Fruit fly (Drosophila melanogaster) whole organism, embryonic: ENCODE data around the gene CG11131.
A peak's percentile ranks its signal among the peaks of the same experiment; 100 is the strongest.

Experiments
- ATbp ChIP-seq: fragments of 200-800 bp; sonication (Bioruptor generic); optimal IDR thresholded peaks from 2 replicates; lab custom pipeline; 2017; ENCODE audit warnings: missing biosample characterization, mild to moderate bottlenecking, missing genetic modification characterization, missing genetic modification reagents
- Aef1 ChIP-seq: fragments of 200-800 bp; sonication (Bioruptor generic); IDR thresholded peaks from 3 replicates; pipeline ENCODE4 v1.3.6; 2022; ENCODE audit warnings: missing biosample characterization, missing genetic modification characterization
- Atf3 ChIP-seq: fragments of 200-800 bp; sonication (Bioruptor generic); optimal IDR thresholded peaks from 3 replicates; lab custom pipeline; 2016; ENCODE audit warnings: missing biosample characterization, missing genetic modification characterization
- Atf6 ChIP-seq: fragments of 200-800 bp; sonication (Bioruptor generic); IDR thresholded peaks from 2 replicates; pipeline ENCODE4 v1.3.6; 2022; ENCODE audit warnings: missing biosample characterization, missing genetic modification characterization
- Bdp1 ChIP-seq: fragments of 200-800 bp; sonication (Bioruptor generic); optimal IDR thresholded peaks from 3 replicates; lab custom pipeline; 2016; ENCODE audit warnings: missing biosample characterization, missing genetic modification characterization
- Bteb2 ChIP-seq: fragments of 200-800 bp; sonication (Bioruptor generic); optimal IDR thresholded peaks from 2 replicates; lab custom pipeline; 2016; ENCODE audit warnings: missing biosample characterization, missing genetic modification characterization
- CG11247 ChIP-seq: fragments of 200-800 bp; sonication (Bioruptor generic); IDR thresholded peaks from 2 replicates; pipeline ENCODE4 v1.3.6; 2022; ENCODE audit warnings: missing biosample characterization, missing genetic modification characterization
- CG12219 ChIP-seq: fragments of 200-800 bp; sonication (Bioruptor generic); optimal IDR thresholded peaks from 3 replicates; lab custom pipeline; 2018; ENCODE audit warnings: missing biosample characterization, mild to moderate bottlenecking, missing genetic modification characterization
- CG12659 ChIP-seq: fragments of 200-800 bp; sonication (Bioruptor generic); optimal IDR thresholded peaks from 3 replicates; lab custom pipeline; 2017; ENCODE audit warnings: mild to moderate bottlenecking, missing biosample characterization, missing genetic modification reagents, missing genetic modification characterization
- CG1602 ChIP-seq: fragments of 200-800 bp; sonication (Bioruptor generic); optimal IDR thresholded peaks from 3 replicates; lab custom pipeline; 2016; ENCODE audit warnings: missing biosample characterization, missing genetic modification characterization
- CG17328 ChIP-seq: fragments of 200-800 bp; sonication (Bioruptor generic); IDR thresholded peaks from 2 replicates; pipeline ENCODE4 v1.3.6; 2022; ENCODE audit warnings: missing biosample characterization, missing genetic modification characterization
- CG2875 ChIP-seq: fragments of 200-800 bp; sonication (Bioruptor generic); optimal IDR thresholded peaks from 2 replicates; lab custom pipeline; 2017; ENCODE audit warnings: missing biosample characterization, mild to moderate bottlenecking, missing genetic modification characterization, missing genetic modification reagents
- CG2889 ChIP-seq: fragments of 200-800 bp; sonication (Bioruptor generic); IDR thresholded peaks from 3 replicates; pipeline ENCODE4 v1.3.6; 2022; ENCODE audit warnings: missing biosample characterization, missing genetic modification characterization
- CG3065 ChIP-seq: fragments of 200-800 bp; sonication (Bioruptor generic); optimal IDR thresholded peaks from 2 replicates; lab custom pipeline; 2016; ENCODE audit warnings: missing biosample characterization, missing genetic modification characterization
- CG3281 ChIP-seq: fragments of 200-800 bp; sonication (Bioruptor generic); optimal IDR thresholded peaks from 3 replicates; lab custom pipeline; 2017; ENCODE audit warnings: missing biosample characterization, mild to moderate bottlenecking, missing genetic modification characterization
- CG3407 ChIP-seq: fragments of 200-800 bp; sonication (Bioruptor generic); optimal IDR thresholded peaks from 2 replicates; lab custom pipeline; 2018; ENCODE audit warnings: missing biosample characterization, mild to moderate bottlenecking, missing genetic modification characterization
- CG4707 ChIP-seq: fragments of 200-800 bp; sonication (Bioruptor generic); optimal IDR thresholded peaks from 2 replicates; lab custom pipeline; 2018; ENCODE audit warnings: missing biosample characterization, mild to moderate bottlenecking, missing genetic modification characterization, moderate library complexity
- CG4820 ChIP-seq: fragments of 200-800 bp; sonication (Bioruptor generic); optimal IDR thresholded peaks from 3 replicates; lab custom pipeline; 2016; ENCODE audit warnings: missing biosample characterization, missing genetic modification characterization
- CG7556 ChIP-seq: fragments of 200-800 bp; sonication (Bioruptor generic); optimal IDR thresholded peaks from 2 replicates; lab custom pipeline; 2017; ENCODE audit warnings: missing biosample characterization, mild to moderate bottlenecking, missing genetic modification characterization
- CG8281 ChIP-seq: fragments of 200-800 bp; sonication (Bioruptor generic); optimal IDR thresholded peaks from 2 replicates; lab custom pipeline; 2018; ENCODE audit warnings: missing biosample characterization, mild to moderate bottlenecking, missing genetic modification characterization, moderate library complexity
- CG8478 ChIP-seq: fragments of >200 bp; optimal IDR thresholded peaks from 2 replicates; lab custom pipeline; 2018
- CG9817 ChIP-seq: fragments of 200-800 bp; sonication (Bioruptor generic); optimal IDR thresholded peaks from 2 replicates; lab custom pipeline; 2018; ENCODE audit warnings: missing biosample characterization, mild to moderate bottlenecking, missing genetic modification characterization, moderate library complexity
- Fer3 ChIP-seq: fragments of 200-800 bp; sonication (Bioruptor generic); optimal IDR thresholded peaks from 2 replicates; lab custom pipeline; 2018; ENCODE audit warnings: missing biosample characterization, mild to moderate bottlenecking, missing genetic modification characterization, moderate library complexity
- Hsf ChIP-seq: fragments of 200-800 bp; sonication (Bioruptor generic); optimal IDR thresholded peaks from 3 replicates; lab custom pipeline; 2016; ENCODE audit warnings: missing biosample characterization, missing genetic modification characterization
- Lhr ChIP-seq: fragments of 200-800 bp; sonication (Bioruptor generic); optimal IDR thresholded peaks from 3 replicates; lab custom pipeline; 2017; ENCODE audit warnings: mild to moderate bottlenecking, missing biosample characterization, missing genetic modification reagents, missing genetic modification characterization
- Meics ChIP-seq: fragments of 200-800 bp; sonication (Bioruptor generic); optimal IDR thresholded peaks from 2 replicates; lab custom pipeline; 2017; ENCODE audit warnings: missing biosample characterization, mild to moderate bottlenecking, missing genetic modification characterization
- NfI ChIP-seq: fragments of 200-800 bp; sonication (Bioruptor generic); optimal IDR thresholded peaks from 3 replicates; lab custom pipeline; 2018; ENCODE audit warnings: missing biosample characterization, mild to moderate bottlenecking, missing genetic modification characterization, moderate library complexity
- Oli ChIP-seq: fragments of 200-800 bp; sonication (Bioruptor generic); optimal IDR thresholded peaks from 2 replicates; lab custom pipeline; 2018; ENCODE audit warnings: missing biosample characterization, mild to moderate bottlenecking, missing genetic modification characterization, moderate library complexity
- PHDP ChIP-seq: fragments of 200-800 bp; sonication (Bioruptor generic); optimal IDR thresholded peaks from 3 replicates; lab custom pipeline; 2018; ENCODE audit warnings: missing biosample characterization, mild to moderate bottlenecking, missing genetic modification characterization, moderate library complexity
- Pdp1 ChIP-seq, 2 experiments: fragments of 200-800 bp; sonication (Bioruptor generic); optimal IDR thresholded peaks; 3 replicates each; lab custom pipeline; 2016; ENCODE audit warnings: missing biosample characterization in 2 of 2, missing genetic modification characterization in 2 of 2, mild to moderate bottlenecking in 1 of 2, moderate library complexity in 1 of 2
- Sox102F ChIP-seq: fragments of 200-800 bp; sonication (Bioruptor generic); optimal IDR thresholded peaks from 2 replicates; lab custom pipeline; 2018; ENCODE audit warnings: missing biosample characterization, mild to moderate bottlenecking, missing genetic modification characterization, moderate library complexity
- Sry-β ChIP-seq: fragments of 200-800 bp; sonication (Bioruptor generic); optimal IDR thresholded peaks from 2 replicates; lab custom pipeline; 2018; ENCODE audit warnings: missing biosample characterization, mild to moderate bottlenecking, missing genetic modification characterization, moderate library complexity
- ato ChIP-seq: fragments of 200-800 bp; sonication (Bioruptor generic); IDR thresholded peaks from 2 replicates; pipeline ENCODE4 v1.3.6; 2022; ENCODE audit warnings: missing biosample characterization, missing genetic modification characterization; ENCODE audit not compliant: partially characterized antibody
- bab2 ChIP-seq: fragments of 200-800 bp; sonication (Bioruptor generic); optimal IDR thresholded peaks from 2 replicates; lab custom pipeline; 2016; ENCODE audit warnings: missing biosample characterization, missing genetic modification characterization
- ems ChIP-seq: fragments of 200-800 bp; sonication (Bioruptor generic); optimal IDR thresholded peaks from 3 replicates; lab custom pipeline; 2016; ENCODE audit warnings: missing biosample characterization, missing genetic modification characterization
- her ChIP-seq: fragments of 200-800 bp; sonication (Bioruptor generic); optimal IDR thresholded peaks from 2 replicates; lab custom pipeline; 2016; ENCODE audit warnings: missing biosample characterization, missing genetic modification characterization
- jumu ChIP-seq: fragments of 200-800 bp; sonication (Bioruptor generic); optimal IDR thresholded peaks from 3 replicates; lab custom pipeline; 2016; ENCODE audit warnings: missing biosample characterization, missing genetic modification characterization
- klu ChIP-seq: fragments of 200-800 bp; sonication (Bioruptor generic); IDR thresholded peaks from 2 replicates; pipeline ENCODE4 v1.3.6; 2022; ENCODE audit warnings: missing biosample characterization, missing genetic modification characterization
- kni ChIP-seq: fragments of 200-800 bp; sonication (Bioruptor generic); optimal IDR thresholded peaks from 3 replicates; lab custom pipeline; 2017; ENCODE audit warnings: mild to moderate bottlenecking, missing biosample characterization, missing genetic modification reagents, missing genetic modification characterization
- lmd ChIP-seq: fragments of 200-800 bp; sonication (Bioruptor generic); IDR thresholded peaks from 2 replicates; pipeline ENCODE4 v1.3.6; 2022; ENCODE audit warnings: missing biosample characterization, missing genetic modification characterization
- oc ChIP-seq: fragments of 200-800 bp; sonication (Bioruptor generic); optimal IDR thresholded peaks from 2 replicates; lab custom pipeline; 2018; ENCODE audit warnings: missing biosample characterization, mild to moderate bottlenecking, missing genetic modification characterization, moderate library complexity
- pfk ChIP-seq: fragments of 200-800 bp; sonication (Bioruptor generic); optimal IDR thresholded peaks from 2 replicates; lab custom pipeline; 2018; ENCODE audit warnings: missing biosample characterization, mild to moderate bottlenecking, missing genetic modification characterization, moderate library complexity
- phol ChIP-seq: fragments of 200-800 bp; sonication (Bioruptor generic); optimal IDR thresholded peaks from 3 replicates; lab custom pipeline; 2018; ENCODE audit warnings: missing biosample characterization, mild to moderate bottlenecking, missing genetic modification characterization, moderate library complexity
- sna ChIP-seq: fragments of 200-800 bp; sonication (Bioruptor generic); IDR thresholded peaks from 2 replicates; pipeline ENCODE4 v1.3.6; 2022; ENCODE audit warnings: missing biosample characterization, missing genetic modification characterization; ENCODE audit not compliant: partially characterized antibody
- sob ChIP-seq: fragments of 200-800 bp; sonication (Bioruptor generic); IDR thresholded peaks from 2 replicates; pipeline ENCODE4 v1.3.6; 2022; ENCODE audit warnings: missing biosample characterization, missing genetic modification characterization
- stc ChIP-seq: fragments of 200-800 bp; sonication (Bioruptor generic); IDR thresholded peaks from 2 replicates; pipeline ENCODE4 v1.3.6; 2022; ENCODE audit warnings: missing biosample characterization, missing genetic modification characterization
- twi ChIP-seq: fragments of 200-800 bp; optimal IDR thresholded peaks from 2 replicates; lab custom pipeline; 2019; ENCODE audit warnings: missing biosample characterization, mild to moderate bottlenecking, missing genetic modification characterization, moderate library complexity
- tx ChIP-seq: fragments of 200-800 bp; sonication (Bioruptor generic); optimal IDR thresholded peaks from 2 replicates; lab custom pipeline; 2016; ENCODE audit warnings: missing biosample characterization, missing genetic modification characterization
- unpg ChIP-seq: fragments of 200-800 bp; sonication (Bioruptor generic); optimal IDR thresholded peaks from 3 replicates; lab custom pipeline; 2018; ENCODE audit warnings: missing biosample characterization, mild to moderate bottlenecking, missing genetic modification characterization, moderate library complexity
- zen ChIP-seq: fragments of 200-800 bp; sonication (Bioruptor generic); optimal IDR thresholded peaks from 3 replicates; lab custom pipeline; 2018; ENCODE audit warnings: missing biosample characterization, mild to moderate bottlenecking, missing genetic modification characterization, moderate library complexity

Gene CG11131

DNA sequence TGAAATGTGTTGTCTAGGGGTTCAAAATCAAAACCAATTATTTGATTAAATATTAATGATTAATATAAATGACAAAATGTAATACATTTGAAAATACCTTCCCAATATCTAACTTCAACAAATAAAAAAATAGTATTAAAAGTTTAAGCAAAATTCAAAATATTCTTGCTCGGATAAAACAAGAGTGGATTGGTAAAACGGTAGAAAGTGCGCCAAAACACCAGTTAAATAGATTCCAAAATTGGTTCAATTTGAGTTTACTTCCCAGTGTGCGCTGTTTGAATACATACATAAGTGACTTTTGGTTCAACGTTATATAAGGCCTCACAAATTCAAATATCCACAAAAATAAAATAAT lies 33.5 kb upstream of the CG11131 start (continued):
- TF ChIP-seq Oli (tag; lab: Kevin White, UChicago): peak; percentile 84
- TF ChIP-seq CG17328 (GFP tag; lab: Robert Waterston, UW): peak; percentile 40; the same call in 1 of the 2 replicates
- TF ChIP-seq Aef1 (GFP tag; lab: Robert Waterston, UW): peak; percentile 41; the same call in 2 of the 3 replicates
- peak; percentile 85 for TF ChIP-seq Sox102F (GFP tag; lab: Kevin White, UChicago)
- peak; percentile 72 for TF ChIP-seq CG12659 (GFP tag; lab: Kevin White, UChicago)
- peak; percentile 78 for TF ChIP-seq unpg (GFP tag; lab: Kevin White, UChicago)
- TF ChIP-seq Sry-β (GFP tag; lab: Kevin White, UChicago): no peak
- no peak for TF ChIP-seq CG8478 (lab: Kevin White, UChicago)
- TF ChIP-seq CG7556 (GFP tag; lab: Kevin White, UChicago): peak; percentile 81
- peak; percentile 73 for TF ChIP-seq phol (tag; lab: Kevin White, UChicago)
- peak; percentile 81 for TF ChIP-seq Atf6 (GFP tag; lab: Robert Waterston, UW)
- peak; percentile 71 for TF ChIP-seq ATbp (GFP tag; lab: Kevin White, UChicago)
- no peak for TF ChIP-seq kni (GFP tag; lab: Kevin White, UChicago)
- no peak for TF ChIP-seq CG11247 (GFP tag; lab: Robert Waterston, UW)
- TF ChIP-seq her (GFP tag; lab: Kevin White, UChicago): no peak
- no peak for TF ChIP-seq tx (GFP tag; lab: Kevin White, UChicago)
- peak; percentile 64 for TF ChIP-seq lmd (GFP tag; lab: Robert Waterston, UW)
- TF ChIP-seq zen (tag; lab: Kevin White, UChicago): peak; percentile 3
- no peak for TF ChIP-seq jumu
- TF ChIP-seq ems (GFP tag; lab: Kevin White, UChicago): peak; percentile 9
- TF ChIP-seq Pdp1 (GFP tag; optimal IDR thresholded peaks at IDR 0.05; lab: Kevin White, UChicago): peak; percentile 31 to 78
- TF ChIP-seq twi: peak; percentile 6
- TF ChIP-seq pfk (GFP tag; lab: Kevin White, UChicago): no peak
- TF ChIP-seq CG8281 (tag; lab: Kevin White, UChicago): no peak
- peak; percentile 68 for TF ChIP-seq NfI (GFP tag; lab: Kevin White, UChicago)
- peak; percentile 72; the same call in 1 of the 3 replicates for TF ChIP-seq CG2889
- peak; percentile 50 for TF ChIP-seq CG4820
- 0 out of 2 replicates have a peak, but pooled peaks have one; percentile 18 for TF ChIP-seq klu (GFP tag; lab: Robert Waterston, UW)
- peak; percentile 71 for TF ChIP-seq stc (GFP tag; lab: Robert Waterston, UW)
- peak; percentile 71 for TF ChIP-seq oc (tag; lab: Kevin White, UChicago)
- peak; percentile 70 for TF ChIP-seq Meics (GFP tag; lab: Kevin White, UChicago)
- peak; percentile 65 for TF ChIP-seq Fer3 (tag; lab: Kevin White, UChicago)
- TF ChIP-seq CG12219 (GFP tag; lab: Kevin White, UChicago): peak; percentile 16
- peak; percentile 17 for TF ChIP-seq Bteb2 (GFP tag; lab: Kevin White, UChicago)
- peak; percentile 79 for TF ChIP-seq PHDP
- TF ChIP-seq CG3281 (GFP tag; lab: Kevin White, UChicago): peak; percentile 76
- peak; percentile 54 for TF ChIP-seq CG3407
- peak; percentile 34; the same call in 1 of the 2 replicates for TF ChIP-seq sob (GFP tag; lab: Robert Waterston, UW)
- peak; percentile 22 for TF ChIP-seq bab2 (GFP tag; lab: Kevin White, UChicago)
- TF ChIP-seq sna (GFP tag; lab: Robert Waterston, UW): no peak
- TF ChIP-seq CG4707 (GFP tag; lab: Kevin White, UChicago): peak; percentile 30
- peak; percentile 53 for TF ChIP-seq Hsf (GFP tag; lab: Kevin White, UChicago)
- TF ChIP-seq ato (GFP tag; lab: Robert Waterston, UW): no peak
- TF ChIP-seq CG1602: peak; percentile 27
- no peak for TF ChIP-seq Lhr (GFP tag; lab: Kevin White, UChicago)
- peak; percentile 12 for TF ChIP-seq Atf3 (GFP tag; lab: Kevin White, UChicago)
- TF ChIP-seq CG9817 (tag; lab: Kevin White, UChicago): peak; percentile 67
- TF ChIP-seq CG2875 (GFP tag; lab: Kevin White, UChicago): peak; percentile 23
- no peak for TF ChIP-seq Bdp1 (GFP tag; lab: Kevin White, UChicago)
- peak; percentile 2 for TF ChIP-seq CG3065 (GFP tag; lab: Kevin White, UChicago)
